Worm (Caenorhabditis elegans) whole organism, midembryonic: ENCODE measurements around the gene F49E11.2.

Source experiments
- T22C8.4 ChIP-seq: fragments of 200-800 bp; sonication (Bioruptor generic); IDR thresholded peaks from 2 replicates; pipeline ENCODE4 v1.3.6; 2022; ENCODE audit warnings: missing genetic modification characterization, missing compliant biosample characterization
- cog-1 ChIP-seq: sonication (generic microtip); optimal IDR thresholded peaks from 2 replicates; lab custom pipeline; 2016; ENCODE audit warnings: missing genetic modification characterization, missing compliant biosample characterization
- flt-1 ChIP-seq: fragments of 200-800 bp; sonication (Bioruptor generic); IDR thresholded peaks from 2 replicates; pipeline ENCODE4 v1.3.6; 2022; ENCODE audit warnings: missing genetic modification characterization, missing compliant biosample characterization
- klf-2 ChIP-seq: fragments of 200-800 bp; sonication (Bioruptor generic); conservative IDR thresholded peaks from 2 replicates; pipeline ENCODE4 v1.3.6; 2022; ENCODE audit warnings: missing genetic modification reagents, missing genetic modification characterization, missing compliant biosample characterization
- med-1 ChIP-seq: sonication (generic microtip); optimal IDR thresholded peaks from 2 replicates; lab custom pipeline; 2017; ENCODE audit warnings: missing genetic modification characterization, mild to moderate bottlenecking, missing compliant biosample characterization, antibody characterized with exemption, missing genetic modification reagents; ENCODE audit not compliant: insufficient read depth
- ref-1 ChIP-seq: fragments of 200-800 bp; sonication (Bioruptor generic); conservative IDR thresholded peaks from 2 replicates; pipeline ENCODE4 v1.3.6; 2022; ENCODE audit warnings: missing genetic modification reagents, missing genetic modification characterization, missing compliant biosample characterization
- tab-1 ChIP-seq: fragments of 200-800 bp; sonication (Bioruptor generic); IDR thresholded peaks from 2 replicates; pipeline ENCODE4 v1.3.6; 2022; ENCODE audit warnings: missing genetic modification characterization, missing compliant biosample characterization
- ztf-23 ChIP-seq: fragments of 200-800 bp; sonication (Bioruptor generic); IDR thresholded peaks from 2 replicates; pipeline ENCODE4 v1.3.6; 2022; ENCODE audit warnings: missing genetic modification reagents, missing genetic modification characterization, missing compliant biosample characterization
- ztf-29 ChIP-seq: fragments of 200-800 bp; sonication (Bioruptor generic); IDR thresholded peaks from 2 replicates; pipeline ENCODE4 v1.3.6; 2022; ENCODE audit warnings: missing genetic modification reagents, missing genetic modification characterization, missing compliant biosample characterization

The F49E11.2 gene

DNA sequence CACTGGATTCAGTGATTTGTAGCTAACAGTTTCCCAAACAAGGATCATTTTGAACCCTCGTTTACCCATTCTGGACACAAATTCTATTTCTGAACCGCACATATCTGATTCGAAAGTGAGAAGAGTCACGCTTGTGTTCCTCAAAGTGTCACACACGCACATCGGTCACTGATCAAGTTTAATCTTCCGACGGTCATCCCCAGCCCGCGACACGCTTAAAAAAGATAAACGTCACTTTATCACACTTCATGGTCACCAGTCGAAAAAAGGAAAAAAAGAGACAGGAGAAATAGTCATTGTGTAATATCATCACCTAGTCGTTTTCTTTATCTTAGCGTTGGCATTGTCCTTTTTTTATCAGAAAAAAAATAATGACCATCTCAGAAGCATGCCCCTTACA, 38.9 kb upstream of the F49E11.2 start:
- TF ChIP-seq tab-1 (GFP tag; lab: Robert Waterston, UW) (no peak), klf-2 (GFP tag; lab: Robert Waterston, UW) (no peak), ztf-23 (GFP tag; lab: Robert Waterston, UW) (no peak), flt-1 (GFP tag; lab: Robert Waterston, UW) (no peak), med-1 (no peak), ref-1 (GFP tag; lab: Robert Waterston, UW) (no peak), T22C8.4 (GFP tag; lab: Robert Waterston, UW) (no peak), ztf-29 (GFP tag; lab: Robert Waterston, UW) (no peak)

DNA sequence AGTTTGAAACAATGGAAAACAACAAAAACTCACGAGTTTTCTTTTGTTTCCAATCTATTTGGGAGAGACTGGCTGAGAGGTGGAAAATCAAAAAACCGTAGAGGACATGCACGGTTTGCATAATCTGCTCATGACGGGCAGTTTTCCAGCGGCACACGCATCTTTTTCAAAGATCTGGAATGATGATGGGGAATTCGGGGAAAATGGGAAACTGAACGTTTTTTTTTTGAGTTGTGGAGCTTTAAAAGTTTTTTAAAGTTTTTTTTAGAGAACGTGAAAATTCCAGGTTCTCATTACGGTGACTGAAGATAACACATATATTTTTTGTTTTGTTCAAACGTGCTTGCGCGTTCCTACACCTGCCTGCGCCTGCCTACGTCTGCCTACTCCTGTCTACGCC, 37.8 kb upstream of the F49E11.2 start, which contains the start of gene C39E9.7:
Gene C39E9.7, minus strand, starts transcription at position 101 of the 400 bp plus-strand sequence.
- no peak for TF ChIP-seq cog-1 (tag; lab: Kevin White, UChicago)
- no peak for TF ChIP-seq med-1
- TF ChIP-seq ref-1 (GFP tag; lab: Robert Waterston, UW) = no peak
- TF ChIP-seq ztf-29 (GFP tag; lab: Robert Waterston, UW) = no peak
- no peak for TF ChIP-seq tab-1 (GFP tag; lab: Robert Waterston, UW)
- no peak for TF ChIP-seq flt-1 (GFP tag; lab: Robert Waterston, UW)
- TF ChIP-seq T22C8.4 (GFP tag; lab: Robert Waterston, UW) = no peak
- no peak for TF ChIP-seq ztf-23 (GFP tag; lab: Robert Waterston, UW)
- no peak for TF ChIP-seq klf-2 (GFP tag; lab: Robert Waterston, UW)

DNA sequence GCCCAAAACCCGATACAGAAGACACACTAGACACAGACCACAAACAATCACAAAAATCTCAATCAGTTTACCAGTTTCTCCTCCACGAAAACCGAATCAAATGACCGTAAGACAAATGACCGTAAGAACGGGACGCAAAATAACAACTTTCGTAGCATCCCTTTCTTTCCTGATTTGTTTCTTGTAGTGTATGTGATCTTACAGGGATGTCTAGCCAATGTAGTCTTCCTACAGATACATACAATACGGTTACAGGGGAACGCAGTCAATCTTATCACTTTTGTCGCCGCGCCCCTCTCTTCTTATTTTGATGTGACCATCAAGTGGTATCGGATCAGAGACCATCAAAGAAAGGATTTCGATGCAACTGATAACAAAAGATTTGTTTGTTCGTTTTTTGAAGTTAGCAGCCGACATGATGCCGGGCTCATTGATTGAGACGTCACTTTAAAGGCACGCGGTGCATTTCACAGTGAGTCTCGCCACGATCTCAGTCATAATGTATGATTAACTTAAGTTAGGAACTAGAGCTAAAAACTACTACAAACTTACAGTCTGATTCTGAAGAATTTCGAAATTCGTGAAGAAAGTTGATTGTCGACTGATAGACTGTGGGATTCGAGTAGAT, 37.0 kb upstream of the F49E11.2 start:
- TF ChIP-seq T22C8.4 (GFP tag; lab: Robert Waterston, UW) (no peak), klf-2 (GFP tag; lab: Robert Waterston, UW) (no peak)

ce11 chrIV:13071445-13071844, 32.7 kb upstream of the F49E11.2 start, which contains the start of gene scl-8:
Gene scl-8 (plus strand): TSS chrIV:13071745.
- TF ChIP-seq cog-1 (tag; lab: Kevin White, UChicago) = no peak
- no peak for TF ChIP-seq tab-1 (GFP tag; lab: Robert Waterston, UW)
- TF ChIP-seq ztf-29 (GFP tag; lab: Robert Waterston, UW) = no peak
- TF ChIP-seq flt-1 (GFP tag; lab: Robert Waterston, UW) = no peak
- no peak for TF ChIP-seq ztf-23 (GFP tag; lab: Robert Waterston, UW)
- TF ChIP-seq ref-1 (GFP tag; lab: Robert Waterston, UW) = no peak
- TF ChIP-seq med-1 = no peak
- no peak for TF ChIP-seq klf-2 (GFP tag; lab: Robert Waterston, UW)
- TF ChIP-seq T22C8.4 (GFP tag; lab: Robert Waterston, UW) = no peak

ce11 chrIV:13070142-13070541, 31.4 kb upstream of the F49E11.2 start, which contains the start of gene scl-7:
Gene scl-7 (plus strand): TSS chrIV:13070442.
- TF ChIP-seq med-1 (no peak), klf-2 (GFP tag; lab: Robert Waterston, UW) (no peak), ref-1 (GFP tag; lab: Robert Waterston, UW) (no peak), ztf-23 (GFP tag; lab: Robert Waterston, UW) (no peak), T22C8.4 (GFP tag; lab: Robert Waterston, UW) (no peak), cog-1 (tag; lab: Kevin White, UChicago) (no peak), tab-1 (GFP tag; lab: Robert Waterston, UW) (no peak), ztf-29 (GFP tag; lab: Robert Waterston, UW) (no peak), flt-1 (GFP tag; lab: Robert Waterston, UW) (no peak)

ce11 chrIV:13068451-13068850, 29.7 kb upstream of the F49E11.2 start, which contains the start of gene scl-6:
Gene scl-6 (plus strand): TSS chrIV:13068751.
- TF ChIP-seq ztf-23 (GFP tag; lab: Robert Waterston, UW) = no peak
- no peak for TF ChIP-seq ztf-29 (GFP tag; lab: Robert Waterston, UW)
- no peak for TF ChIP-seq tab-1 (GFP tag; lab: Robert Waterston, UW)
- no peak for TF ChIP-seq T22C8.4 (GFP tag; lab: Robert Waterston, UW)
- no peak for TF ChIP-seq med-1
- TF ChIP-seq klf-2 (GFP tag; lab: Robert Waterston, UW) = no peak
- no peak for TF ChIP-seq ref-1 (GFP tag; lab: Robert Waterston, UW)
- TF ChIP-seq flt-1 (GFP tag; lab: Robert Waterston, UW) = no peak
- TF ChIP-seq cog-1 (tag; lab: Kevin White, UChicago) = no peak

DNA sequence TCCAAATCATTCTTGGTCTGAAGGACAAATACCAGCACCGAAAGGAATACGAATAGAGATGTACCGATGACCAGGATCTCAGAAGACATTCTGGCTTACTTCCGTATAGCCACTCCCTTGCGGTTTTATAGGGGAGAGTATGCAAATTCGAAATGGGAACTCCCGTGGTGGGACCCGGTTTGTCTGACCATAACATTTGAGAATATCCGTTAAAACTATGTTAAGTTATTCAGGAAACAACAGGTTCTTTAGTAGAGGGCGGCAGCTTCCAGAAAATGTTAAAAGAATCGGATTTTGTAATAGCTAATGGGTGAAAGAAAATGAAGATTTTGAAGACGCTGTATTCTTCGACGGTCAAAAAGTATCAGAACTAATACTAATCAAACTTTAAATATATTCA, 28.4 kb upstream of the F49E11.2 start, which contains the start of gene col-131:
Gene col-131, minus strand, starts transcription at position 101 of the 400 bp plus-strand sequence.
- TF ChIP-seq ztf-23 (GFP tag; lab: Robert Waterston, UW) = no peak
- no peak for TF ChIP-seq ztf-29 (GFP tag; lab: Robert Waterston, UW)
- TF ChIP-seq tab-1 (GFP tag; lab: Robert Waterston, UW) = no peak

DNA sequence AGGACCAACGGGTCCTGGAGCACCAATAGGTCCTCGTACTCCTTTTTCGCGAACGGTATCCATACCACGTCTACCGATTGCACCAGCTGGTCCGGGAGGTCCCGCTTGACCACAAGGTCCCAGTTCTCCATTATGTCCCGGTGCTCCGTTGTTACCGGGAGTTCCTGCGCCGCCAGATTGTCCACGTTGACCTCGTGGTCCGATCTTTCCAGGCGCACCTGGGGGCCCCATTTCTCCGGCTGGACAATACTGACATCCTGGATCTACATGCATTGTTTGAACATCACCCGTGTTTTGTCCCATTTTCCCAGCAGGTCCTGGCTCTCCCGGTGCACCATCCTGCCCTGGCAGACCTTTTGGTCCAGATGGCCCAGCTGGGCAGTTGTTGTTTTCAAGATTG, 27.3 kb upstream of the F49E11.2 start:
- TF ChIP-seq ztf-29 (GFP tag; lab: Robert Waterston, UW) (no peak), klf-2 (GFP tag; lab: Robert Waterston, UW) (no peak), cog-1 (tag; lab: Kevin White, UChicago) (no peak), ref-1 (GFP tag; lab: Robert Waterston, UW) (no peak), med-1 (no peak), ztf-23 (GFP tag; lab: Robert Waterston, UW) (no peak), T22C8.4 (GFP tag; lab: Robert Waterston, UW) (no peak), flt-1 (GFP tag; lab: Robert Waterston, UW) (no peak), tab-1 (GFP tag; lab: Robert Waterston, UW) (no peak)

ce11 chrIV:13063714-13064113, 24.9 kb upstream of the F49E11.2 start, which contains the start of gene scl-5:
Gene scl-5 (plus strand): TSS chrIV:13064014.
- no peak for TF ChIP-seq cog-1 (tag; lab: Kevin White, UChicago)
- no peak for TF ChIP-seq flt-1 (GFP tag; lab: Robert Waterston, UW)
- TF ChIP-seq tab-1 (GFP tag; lab: Robert Waterston, UW) = no peak
- no peak for TF ChIP-seq ztf-23 (GFP tag; lab: Robert Waterston, UW)
- TF ChIP-seq ztf-29 (GFP tag; lab: Robert Waterston, UW) = no peak
- no peak for TF ChIP-seq med-1
- TF ChIP-seq T22C8.4 (GFP tag; lab: Robert Waterston, UW) = no peak
- TF ChIP-seq ref-1 (GFP tag; lab: Robert Waterston, UW) = no peak
- TF ChIP-seq klf-2 (GFP tag; lab: Robert Waterston, UW) = no peak
